Fruit fly (Drosophila melanogaster) whole organism, embryonic: Measurements from ENCODE around the gene Mocs2B.

Experiments used
- Asciz ChIP-seq: fragments of 200-800 bp; sonication (Bioruptor generic); optimal IDR thresholded peaks from 2 replicates; lab custom pipeline; 2017; ENCODE audit warnings: missing biosample characterization, mild to moderate bottlenecking, missing genetic modification characterization, missing genetic modification reagents
- CG1024 ChIP-seq: fragments of 200-800 bp; sonication (Bioruptor generic); IDR thresholded peaks from 2 replicates; pipeline ENCODE4 v1.3.6; 2022; ENCODE audit warnings: missing biosample characterization, missing genetic modification characterization
- CG11560 ChIP-seq: fragments of 200-800 bp; sonication (Bioruptor generic); IDR thresholded peaks from 3 replicates; pipeline ENCODE4 v1.3.6; 2022; ENCODE audit warnings: missing biosample characterization, missing genetic modification characterization
- CG11695 ChIP-seq: fragments of 200-800 bp; sonication (Bioruptor generic); IDR thresholded peaks from 3 replicates; pipeline ENCODE4 v1.3.6; 2022; ENCODE audit warnings: missing biosample characterization, missing genetic modification characterization
- CG13287 ChIP-seq: fragments of 200-800 bp; sonication (Bioruptor generic); IDR thresholded peaks from 2 replicates; pipeline ENCODE4 v1.3.6; 2022; ENCODE audit warnings: missing biosample characterization, missing genetic modification characterization; ENCODE audit not compliant: partially characterized antibody
- CG14710 ChIP-seq: fragments of 200-800 bp; sonication (Bioruptor generic); optimal IDR thresholded peaks from 3 replicates; lab custom pipeline; 2019; ENCODE audit warnings: missing biosample characterization, mild to moderate bottlenecking, missing genetic modification characterization, moderate library complexity
- CG17802 ChIP-seq: fragments of 200-800 bp; sonication (Bioruptor generic); optimal IDR thresholded peaks from 2 replicates; lab custom pipeline; 2018; ENCODE audit warnings: missing biosample characterization, mild to moderate bottlenecking, missing genetic modification characterization, moderate library complexity
- CG2129 ChIP-seq: fragments of 200-800 bp; sonication (Bioruptor generic); IDR thresholded peaks from 2 replicates; pipeline ENCODE4 v1.3.6; 2022; ENCODE audit warnings: missing biosample characterization, missing genetic modification characterization; ENCODE audit not compliant: partially characterized antibody
- CG30403 ChIP-seq: fragments of 200-800 bp; sonication (Bioruptor generic); optimal IDR thresholded peaks from 3 replicates; lab custom pipeline; 2016; ENCODE audit warnings: missing biosample characterization, missing genetic modification characterization
- CG32767 ChIP-seq: fragments of 200-800 bp; sonication (Bioruptor generic); IDR thresholded peaks from 2 replicates; pipeline ENCODE4 v1.3.6; 2022; ENCODE audit warnings: missing biosample characterization, missing genetic modification characterization
- CG34422 ChIP-seq: fragments of 200-800 bp; sonication (Bioruptor generic); IDR thresholded peaks from 3 replicates; pipeline ENCODE4 v1.3.6; 2022; ENCODE audit warnings: missing biosample characterization, missing genetic modification characterization
- CG3847 ChIP-seq: fragments of 200-800 bp; sonication (Bioruptor generic); IDR thresholded peaks from 2 replicates; pipeline ENCODE4 v1.3.6; 2022; ENCODE audit warnings: missing biosample characterization, missing genetic modification characterization
- CG42726 ChIP-seq: fragments of 200-800 bp; sonication (Bioruptor generic); IDR thresholded peaks from 2 replicates; pipeline ENCODE4 v1.3.6; 2022; ENCODE audit warnings: missing biosample characterization, missing genetic modification characterization; ENCODE audit not compliant: partially characterized antibody
- CG4617 ChIP-seq: fragments of 200-800 bp; sonication (Bioruptor generic); optimal IDR thresholded peaks from 3 replicates; lab custom pipeline; 2016; ENCODE audit warnings: missing biosample characterization, missing genetic modification characterization, borderline replicate concordance
- CG7963 ChIP-seq: fragments of 200-800 bp; sonication (Bioruptor generic); IDR thresholded peaks from 3 replicates; pipeline ENCODE4 v1.3.6; 2022; ENCODE audit warnings: missing biosample characterization, missing genetic modification characterization; ENCODE audit not compliant: partially characterized antibody
- Dref ChIP-seq: fragments of 200-800 bp; sonication (Bioruptor generic); IDR thresholded peaks from 2 replicates; pipeline ENCODE4 v1.3.6; 2022; ENCODE audit warnings: missing biosample characterization, missing genetic modification characterization
- HLH3B ChIP-seq: fragments of 200-800 bp; sonication (Bioruptor generic); IDR thresholded peaks from 2 replicates; pipeline ENCODE4 v1.3.6; 2022; ENCODE audit warnings: missing biosample characterization, missing genetic modification characterization
- HLH4C ChIP-seq: fragments of 200-800 bp; sonication (Bioruptor generic); IDR thresholded peaks from 3 replicates; pipeline ENCODE4 v1.3.6; 2022; ENCODE audit warnings: missing biosample characterization, missing genetic modification characterization; ENCODE audit not compliant: partially characterized antibody
- MBD-R2 ChIP-seq: fragments of 200-800 bp; sonication (Bioruptor generic); IDR thresholded peaks from 2 replicates; pipeline ENCODE4 v1.3.6; 2022; ENCODE audit warnings: missing biosample characterization, missing genetic modification characterization
- Optix ChIP-seq: fragments of 200-800 bp; sonication (Bioruptor generic); IDR thresholded peaks from 3 replicates; pipeline ENCODE4 v1.3.6; 2022; ENCODE audit warnings: missing biosample characterization, missing genetic modification characterization
- Rfx ChIP-seq: fragments of 200-800 bp; sonication (Bioruptor generic); IDR thresholded peaks from 2 replicates; pipeline ENCODE4 v1.3.6; 2022; ENCODE audit warnings: missing biosample characterization, missing genetic modification characterization
- Side ChIP-seq: fragments of 200-800 bp; sonication (Bioruptor generic); optimal IDR thresholded peaks from 2 replicates; lab custom pipeline; 2016; ENCODE audit warnings: missing biosample characterization, missing genetic modification characterization
- Six4 ChIP-seq: fragments of 200-800 bp; sonication (Bioruptor generic); optimal IDR thresholded peaks from 2 replicates; lab custom pipeline; 2016; ENCODE audit warnings: missing biosample characterization, missing genetic modification characterization
- Sry-δ ChIP-seq: fragments of 200-800 bp; sonication (Bioruptor generic); optimal IDR thresholded peaks from 2 replicates; lab custom pipeline; 2016; ENCODE audit warnings: missing biosample characterization, missing genetic modification characterization
- Stat92E ChIP-seq, 3 experiments: fragments of >200 bp in 2 of 3; fragments of 200-800 bp in 1 of 3; sonication (Bioruptor generic) in 1 of 3; optimal IDR thresholded peaks; 2 replicates each; lab custom pipeline; 2017 to 2019; ENCODE audit warnings: missing biosample characterization in 3 of 3, missing genetic modification characterization in 3 of 3, mild to moderate bottlenecking in 1 of 3, moderate library complexity in 1 of 3
- Trl ChIP-seq, 3 experiments: fragments of >200 bp in 2 of 3; fragments of 200-800 bp in 1 of 3; sonication (Bioruptor generic) in 1 of 3; optimal IDR thresholded peaks; 2 replicates in 1 of 3; 3 replicates in 2 of 3; lab custom pipeline; 2016 to 2017; ENCODE audit warnings: missing biosample characterization in 1 of 3, missing genetic modification characterization in 1 of 3
- YL-1 ChIP-seq: fragments of 200-800 bp; sonication (Bioruptor generic); optimal IDR thresholded peaks from 3 replicates; lab custom pipeline; 2017; ENCODE audit warnings: missing biosample characterization, mild to moderate bottlenecking, missing genetic modification characterization
- amos ChIP-seq: fragments of 200-800 bp; sonication (Bioruptor generic); IDR thresholded peaks from 2 replicates; pipeline ENCODE4 v1.3.6; 2022; ENCODE audit warnings: missing biosample characterization, missing genetic modification characterization; ENCODE audit not compliant: partially characterized antibody
- bbx ChIP-seq: fragments of 200-800 bp; sonication (Bioruptor generic); IDR thresholded peaks from 2 replicates; pipeline ENCODE4 v1.3.6; 2022; ENCODE audit warnings: missing biosample characterization, missing genetic modification characterization; ENCODE audit not compliant: partially characterized antibody
- br ChIP-seq: fragments of >200 bp; optimal IDR thresholded peaks from 2 replicates; lab custom pipeline; 2017
- chm ChIP-seq: fragments of 200-800 bp; sonication (Bioruptor generic); IDR thresholded peaks from 2 replicates; pipeline ENCODE4 v1.3.6; 2022; ENCODE audit warnings: missing biosample characterization, missing genetic modification characterization
- crp ChIP-seq, 2 experiments: fragments of 200-800 bp; sonication (Bioruptor generic); optimal IDR thresholded peaks; 2 replicates in 1 of 2; 3 replicates in 1 of 2; lab custom pipeline; 2017; ENCODE audit warnings: missing biosample characterization in 2 of 2, missing genetic modification characterization in 2 of 2, mild to moderate bottlenecking in 1 of 2, moderate library complexity in 1 of 2
- da ChIP-seq: fragments of 200-800 bp; sonication (Bioruptor generic); optimal IDR thresholded peaks from 2 replicates; lab custom pipeline; 2016; ENCODE audit warnings: missing biosample characterization, missing genetic modification characterization
- danr ChIP-seq: fragments of 200-800 bp; sonication (Bioruptor generic); IDR thresholded peaks from 2 replicates; pipeline ENCODE4 v1.3.6; 2022; ENCODE audit warnings: missing biosample characterization, missing genetic modification characterization
- fd64A ChIP-seq: fragments of 200-800 bp; sonication (Bioruptor generic); optimal IDR thresholded peaks from 3 replicates; lab custom pipeline; 2018; ENCODE audit warnings: missing biosample characterization, mild to moderate bottlenecking, missing genetic modification characterization
- gcm ChIP-seq: fragments of 200-800 bp; sonication (Bioruptor generic); optimal IDR thresholded peaks from 2 replicates; lab custom pipeline; 2019; ENCODE audit warnings: missing biosample characterization, mild to moderate bottlenecking, missing genetic modification characterization, moderate library complexity
- her ChIP-seq: fragments of 200-800 bp; sonication (Bioruptor generic); optimal IDR thresholded peaks from 2 replicates; lab custom pipeline; 2016; ENCODE audit warnings: missing biosample characterization, missing genetic modification characterization
- lola ChIP-seq, 3 experiments: fragments of >200 bp in 2 of 3; fragments of 200-800 bp in 1 of 3; sonication (Bioruptor generic) in 1 of 3; optimal IDR thresholded peaks; 2 replicates each; lab custom pipeline; 2017 to 2019; ENCODE audit warnings: missing biosample characterization in 3 of 3, missing genetic modification characterization in 3 of 3, mild to moderate bottlenecking in 1 of 3, moderate library complexity in 1 of 3
- lov ChIP-seq, 2 experiments: fragments of 200-800 bp in 1 of 2; fragments of >200 bp in 1 of 2; sonication (Bioruptor generic) in 1 of 2; IDR thresholded peaks in 1 of 2; optimal IDR thresholded peaks in 1 of 2; 2 replicates in 1 of 2; 3 replicates in 1 of 2; pipeline versions ENCODE4 v1.3.6 to Lab custom; 2017 to 2022; ENCODE audit warnings: missing biosample characterization in 1 of 2, missing genetic modification characterization in 1 of 2
- mam ChIP-seq: fragments of 200-800 bp; sonication (Bioruptor generic); optimal IDR thresholded peaks from 3 replicates; lab custom pipeline; 2016; ENCODE audit warnings: missing biosample characterization, missing genetic modification characterization
- otp ChIP-seq: fragments of 200-800 bp; sonication (Bioruptor generic); IDR thresholded peaks from 3 replicates; pipeline ENCODE4, ENCODE4 v1.3.6; 2022; ENCODE audit warnings: missing biosample characterization, missing genetic modification characterization
- salm ChIP-seq: fragments of 200-800 bp; sonication (Bioruptor generic); optimal IDR thresholded peaks from 2 replicates; lab custom pipeline; 2018; ENCODE audit warnings: missing biosample characterization, mild to moderate bottlenecking, missing genetic modification characterization
- slbo ChIP-seq: fragments of 200-800 bp; sonication (Bioruptor generic); IDR thresholded peaks from 2 replicates; pipeline ENCODE4 v1.3.6; 2022; ENCODE audit warnings: missing biosample characterization, missing genetic modification characterization
- sna ChIP-seq: fragments of 200-800 bp; sonication (Bioruptor generic); IDR thresholded peaks from 2 replicates; pipeline ENCODE4 v1.3.6; 2022; ENCODE audit warnings: missing biosample characterization, missing genetic modification characterization; ENCODE audit not compliant: partially characterized antibody
- stc ChIP-seq: fragments of 200-800 bp; sonication (Bioruptor generic); IDR thresholded peaks from 2 replicates; pipeline ENCODE4 v1.3.6; 2022; ENCODE audit warnings: missing biosample characterization, missing genetic modification characterization
- tap ChIP-seq: fragments of 200-800 bp; optimal IDR thresholded peaks from 3 replicates; lab custom pipeline; 2019; ENCODE audit warnings: missing biosample characterization, mild to moderate bottlenecking, missing genetic modification characterization, moderate library complexity
- zfh2 ChIP-seq: fragments of 200-800 bp; sonication (Bioruptor generic); optimal IDR thresholded peaks from 2 replicates; lab custom pipeline; 2016; ENCODE audit warnings: missing biosample characterization, missing genetic modification characterization

Mocs2B gene

DNA sequence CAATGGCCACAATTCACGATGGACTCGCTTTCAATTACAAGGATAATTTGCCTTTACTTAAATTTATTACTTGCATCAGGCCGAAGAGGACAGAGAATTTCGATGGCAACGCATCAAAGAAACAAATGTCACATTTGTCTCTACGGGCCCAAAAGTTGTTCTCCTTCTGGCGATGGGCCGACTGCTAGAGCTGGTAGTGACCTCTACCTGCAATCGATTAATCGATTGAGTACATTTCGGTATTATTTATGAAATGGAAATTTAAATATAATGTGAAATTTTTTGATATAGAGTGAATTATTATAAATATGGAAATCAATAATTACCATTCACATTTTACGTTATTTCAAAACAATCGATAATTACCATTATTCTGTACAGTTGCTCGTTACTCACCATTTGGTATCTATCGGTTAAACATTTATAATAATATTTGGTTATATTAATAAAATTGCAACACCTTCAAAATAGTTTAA is 4.4 kb downstream of the Mocs2B start, which contains the start of the genes CG31510 and TTLL5:
Gene CG31510 (minus strand): TSS at position 185 of the 476 bp plus-strand sequence.
Gene TTLL5 (minus strand): TSS at position 185 of the 476 bp plus-strand sequence.
- TF ChIP-seq CG17802 (peak; percentile 96), bbx (GFP tag; lab: Robert Waterston, UW) (peak; percentile 60), Asciz (GFP tag; lab: Kevin White, UChicago) (no peak), Six4 (GFP tag; lab: Kevin White, UChicago) (no peak), br (no peak), stc (GFP tag; lab: Robert Waterston, UW) (0 out of 2 replicates have a peak, but pooled peaks have one; percentile 31), CG11560 (tag; lab: Robert Waterston, UW) (0 out of 3 replicates have a peak, but pooled peaks have one; percentile 30), Side (GFP tag; lab: Kevin White, UChicago) (peak; percentile 8), Rfx (GFP tag; lab: Robert Waterston, UW) (peak; percentile 40; the same call in 1 of the 2 replicates), Sry-δ (peak; percentile 74), amos (GFP tag; lab: Robert Waterston, UW) (peak; percentile 71), zfh2 (peak; percentile 17), CG1024 (GFP tag; lab: Robert Waterston, UW) (no peak; the same call in 1 of the 2 replicates), Dref (GFP tag; lab: Robert Waterston, UW) (peak; percentile 72), CG30403 (GFP tag; lab: Kevin White, UChicago) (peak; percentile 33), mam (GFP tag; lab: Kevin White, UChicago) (peak; percentile 27), tap (no peak), CG3847 (GFP tag; lab: Robert Waterston, UW) (peak; percentile 17; the same call in 1 of the 2 replicates), CG7963 (GFP tag; lab: Robert Waterston, UW) (peak; percentile 70), CG32767 (no peak), YL-1 (GFP tag; lab: Kevin White, UChicago) (peak; percentile 32), Stat92E (GFP tag; optimal IDR thresholded peaks at IDR 0.05; lab: Kevin White, UChicago) (peak in 1 of 3 experiments; percentile 16), Optix (no peak), crp (GFP tag; optimal IDR thresholded peaks at IDR 0.05; lab: Kevin White, UChicago) (no peak), HLH3B (GFP tag; lab: Robert Waterston, UW) (0 out of 2 replicates have a peak, but pooled peaks have one; percentile 11), MBD-R2 (peak; percentile 71), HLH4C (GFP tag; lab: Robert Waterston, UW) (peak; percentile 68), chm (GFP tag; lab: Robert Waterston, UW) (no peak), fd64A (no peak), her (GFP tag; lab: Kevin White, UChicago) (peak; percentile 11), CG42726 (GFP tag; lab: Robert Waterston, UW) (peak; percentile 48; the same call in 1 of the 2 replicates), lov (optimal IDR thresholded peaks at IDR 0.05; lab: Kevin White, UChicago) (no peak), lov (GFP tag; IDR thresholded peaks at IDR 0.05; lab: Robert Waterston, UW) (0 out of 3 replicates have a peak, but pooled peaks have one; percentile 67), da (GFP tag; lab: Kevin White, UChicago) (no peak), CG13287 (GFP tag; lab: Robert Waterston, UW) (peak; percentile 75; the same call in 1 of the 2 replicates), CG11695 (GFP tag; lab: Robert Waterston, UW) (peak; percentile 26; the same call in 1 of the 3 replicates), CG4617 (GFP tag; lab: Kevin White, UChicago) (peak; percentile 49), slbo (GFP tag; lab: Robert Waterston, UW) (peak; percentile 36; the same call in 1 of the 2 replicates), gcm (GFP tag; lab: Kevin White, UChicago) (peak; percentile 13), CG34422 (GFP tag; lab: Robert Waterston, UW) (0 out of 3 replicates have a peak, but pooled peaks have one; percentile 43), CG14710 (tag; lab: Kevin White, UChicago) (peak; percentile 58), sna (GFP tag; lab: Robert Waterston, UW) (peak; percentile 61), salm (tag; lab: Kevin White, UChicago) (no peak), lola (GFP tag; optimal IDR thresholded peaks at IDR 0.05; lab: Kevin White, UChicago) (peak in 1 of 3 experiments; percentile 18), Trl (optimal IDR thresholded peaks at IDR 0.05; lab: Kevin White, UChicago) (no peak), Trl (GFP tag; optimal IDR thresholded peaks at IDR 0.05; lab: Kevin White, UChicago) (peak; percentile 14), otp (no peak; the same call in 2 of the 3 replicates), danr (0 out of 2 replicates have a peak, but pooled peaks have one; percentile 10), CG2129 (GFP tag; lab: Robert Waterston, UW) (peak; percentile 70)
